Worm (Caenorhabditis elegans) whole organism, mixed stage, embryonic: ENCODE data around the gene zmp-2.

Source experiments
- cnd-1 ChIP-seq: fragments of 200-800 bp; sonication (Bioruptor generic); optimal IDR thresholded peaks from 2 replicates; lab custom pipeline; 2018; ENCODE audit warnings: mild to moderate bottlenecking, missing genetic modification characterization, missing compliant biosample characterization
- elt-1 ChIP-seq: sonication (generic microtip); optimal IDR thresholded peaks from 2 replicates; lab custom pipeline; 2017; ENCODE audit warnings: missing genetic modification characterization, mild to moderate bottlenecking, missing compliant biosample characterization, antibody characterized with exemption, moderate library complexity, borderline replicate concordance; ENCODE audit not compliant: insufficient read depth
- elt-3 ChIP-seq: fragments of 150-350 bp; optimal IDR thresholded peaks from 2 replicates; lab custom pipeline; 2014; ENCODE audit warnings: missing biosample characterization, missing genetic modification characterization
- lsy-2 ChIP-seq: fragments of 150-350 bp; optimal IDR thresholded peaks from 2 replicates; lab custom pipeline; 2014; ENCODE audit warnings: missing biosample characterization, missing genetic modification characterization
- mep-1 ChIP-seq: fragments of 150-350 bp; optimal IDR thresholded peaks from 2 replicates; lab custom pipeline; 2017; ENCODE audit warnings: missing biosample characterization, missing genetic modification reagents, missing genetic modification characterization, inconsistent platforms
- nhr-28 ChIP-seq: fragments of 150-350 bp; optimal IDR thresholded peaks from 2 replicates; lab custom pipeline; 2014; ENCODE audit warnings: missing biosample characterization, missing genetic modification characterization
- nhr-76 ChIP-seq: sonication (generic microtip); optimal IDR thresholded peaks from 2 replicates; lab custom pipeline; 2017; ENCODE audit warnings: missing biosample characterization, missing genetic modification characterization
- snpc-4 ChIP-seq: fragments of 150-350 bp; optimal IDR thresholded peaks from 2 replicates; lab custom pipeline; 2014; ENCODE audit warnings: missing biosample characterization, missing genetic modification characterization
- unc-120 ChIP-seq: sonication (generic microtip); optimal IDR thresholded peaks from 2 replicates; lab custom pipeline; 2017; ENCODE audit warnings: missing genetic modification characterization, missing compliant biosample characterization; ENCODE audit not compliant: poor library complexity, severe bottlenecking
- unc-39 ChIP-seq: fragments of 150-350 bp; optimal IDR thresholded peaks from 2 replicates; lab custom pipeline; 2014; ENCODE audit warnings: missing biosample characterization, missing genetic modification characterization
- ztf-11 ChIP-seq: fragments of 150-350 bp; optimal IDR thresholded peaks from 2 replicates; lab custom pipeline; 2014; ENCODE audit warnings: missing biosample characterization, missing genetic modification characterization

DNA sequence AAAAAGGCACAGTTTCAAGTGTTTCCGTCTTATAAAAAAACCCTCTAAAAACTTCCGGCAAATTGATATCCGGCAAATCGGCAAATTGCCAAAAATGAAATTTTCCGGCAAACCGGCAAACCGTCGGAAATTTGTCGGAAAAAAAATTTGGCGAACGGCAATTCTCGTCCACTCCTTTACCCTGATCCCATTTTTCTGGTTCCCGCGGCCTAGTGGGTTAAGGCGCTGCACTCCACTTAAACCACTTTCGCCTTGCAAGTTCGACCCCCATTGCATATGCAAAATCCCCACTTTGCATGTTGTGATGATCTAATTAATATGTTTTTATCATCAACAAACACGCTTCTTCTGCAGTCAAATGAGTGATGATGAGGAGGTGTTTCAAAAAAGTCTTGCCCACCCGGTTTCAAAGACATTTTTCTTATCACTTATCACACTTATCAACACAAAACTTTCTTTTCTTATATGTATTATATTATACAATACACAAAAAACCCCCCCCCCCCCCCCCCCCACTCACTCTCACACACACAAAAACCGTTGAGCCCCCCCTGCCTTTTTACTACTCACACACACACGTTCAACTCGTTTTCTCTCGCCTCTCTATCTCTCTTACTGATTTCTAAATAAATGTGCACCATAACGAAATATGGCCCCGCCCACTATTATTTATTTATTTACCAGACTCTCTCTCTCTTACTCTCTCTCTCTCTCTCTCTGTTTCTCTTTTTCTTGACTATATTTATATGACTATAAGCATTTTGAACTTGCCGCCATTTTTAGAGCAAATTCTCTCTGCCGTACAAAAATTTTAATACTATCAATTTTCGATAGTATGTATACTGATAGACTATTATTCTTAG, 16.8 kb downstream of the zmp-2 start:
- no peak for TF ChIP-seq cnd-1
- no peak for TF ChIP-seq unc-120 (tag; lab: Kevin White, UChicago)
- TF ChIP-seq mep-1 (tag; lab: Kevin White, UChicago): no peak
- TF ChIP-seq ztf-11 (tag; lab: Kevin White, UChicago): no peak
- TF ChIP-seq elt-1 (tag; lab: Kevin White, UChicago): no peak
- TF ChIP-seq lsy-2 (tag; lab: Kevin White, UChicago): no peak
- no peak for TF ChIP-seq snpc-4 (tag; lab: Kevin White, UChicago)
- no peak for TF ChIP-seq nhr-76 (tag; lab: Kevin White, UChicago)
- TF ChIP-seq nhr-28 (tag; lab: Kevin White, UChicago): no peak
- TF ChIP-seq elt-3 (tag; lab: Kevin White, UChicago): no peak
- no peak for TF ChIP-seq unc-39
